Worm (Caenorhabditis elegans) whole organism, L4 larva: ENCODE measurements around the gene D1086.12.

Source experiments
- ZK546.5 ChIP-seq, 2 experiments: sonication (generic microtip); optimal IDR thresholded peaks; 2 replicates each; lab custom pipeline; 2017; ENCODE audit warnings: missing biosample characterization in 2 of 2, missing genetic modification characterization in 2 of 2
- dmd-9 ChIP-seq: fragments of 200-800 bp; sonication (Bioruptor generic); IDR thresholded peaks from 2 replicates; pipeline ENCODE4 v1.3.6; 2022; ENCODE audit warnings: missing genetic modification reagents, missing genetic modification characterization, missing compliant biosample characterization
- lin-13 ChIP-seq: fragments of 150-350 bp; optimal IDR thresholded peaks from 2 replicates; lab custom pipeline; 2014; ENCODE audit warnings: missing biosample characterization, missing genetic modification reagents, missing genetic modification characterization
- lin-29 ChIP-seq: fragments of 200-800 bp; sonication (Bioruptor generic); IDR thresholded peaks from 2 replicates; pipeline ENCODE4 v1.3.6; 2022; ENCODE audit warnings: missing genetic modification reagents, missing genetic modification characterization, missing compliant biosample characterization
- lin-39 ChIP-seq: fragments of 150-350 bp; optimal IDR thresholded peaks from 2 replicates; lab custom pipeline; 2014; ENCODE audit warnings: missing biosample characterization, missing genetic modification reagents, missing genetic modification characterization
- nhr-11 ChIP-seq: fragments of 150-350 bp; optimal IDR thresholded peaks from 2 replicates; lab custom pipeline; 2014; ENCODE audit warnings: missing biosample characterization, missing genetic modification characterization
- nhr-28 ChIP-seq: fragments of 150-350 bp; optimal IDR thresholded peaks from 2 replicates; lab custom pipeline; 2014; ENCODE audit warnings: missing biosample characterization, missing genetic modification characterization
- pqm-1 ChIP-seq: sonication (generic microtip); optimal IDR thresholded peaks from 2 replicates; lab custom pipeline; 2017; ENCODE audit warnings: missing biosample characterization, missing genetic modification characterization
- ztf-7 ChIP-seq: fragments of 150-350 bp; optimal IDR thresholded peaks from 2 replicates; lab custom pipeline; 2014; ENCODE audit warnings: missing biosample characterization, missing genetic modification characterization

ce11 chrV:14120674-14121073 lies 19.7 kb downstream of the D1086.12 start:
- no peak for TF ChIP-seq dmd-9
- TF ChIP-seq ztf-7 (tag; lab: Kevin White, UChicago), result no peak
- TF ChIP-seq nhr-11, result no peak
- TF ChIP-seq lin-13 (GFP tag; lab: Kevin White, UChicago), result no peak
- no peak for TF ChIP-seq lin-39 (tag; lab: Kevin White, UChicago)
- no peak for TF ChIP-seq lin-29 (GFP tag; lab: Robert Waterston, UW)
- no peak for TF ChIP-seq pqm-1 (tag; lab: Kevin White, UChicago)
- no peak for TF ChIP-seq nhr-28
- TF ChIP-seq ZK546.5 (tag; optimal IDR thresholded peaks at IDR 0.05; lab: Kevin White, UChicago), result no peak
